Fruit fly (Drosophila melanogaster): ENCODE results near the gene CG13877.
A peak's percentile ranks its signal among the peaks of the same experiment; 100 is the strongest.

Gene CG13877

DNA sequence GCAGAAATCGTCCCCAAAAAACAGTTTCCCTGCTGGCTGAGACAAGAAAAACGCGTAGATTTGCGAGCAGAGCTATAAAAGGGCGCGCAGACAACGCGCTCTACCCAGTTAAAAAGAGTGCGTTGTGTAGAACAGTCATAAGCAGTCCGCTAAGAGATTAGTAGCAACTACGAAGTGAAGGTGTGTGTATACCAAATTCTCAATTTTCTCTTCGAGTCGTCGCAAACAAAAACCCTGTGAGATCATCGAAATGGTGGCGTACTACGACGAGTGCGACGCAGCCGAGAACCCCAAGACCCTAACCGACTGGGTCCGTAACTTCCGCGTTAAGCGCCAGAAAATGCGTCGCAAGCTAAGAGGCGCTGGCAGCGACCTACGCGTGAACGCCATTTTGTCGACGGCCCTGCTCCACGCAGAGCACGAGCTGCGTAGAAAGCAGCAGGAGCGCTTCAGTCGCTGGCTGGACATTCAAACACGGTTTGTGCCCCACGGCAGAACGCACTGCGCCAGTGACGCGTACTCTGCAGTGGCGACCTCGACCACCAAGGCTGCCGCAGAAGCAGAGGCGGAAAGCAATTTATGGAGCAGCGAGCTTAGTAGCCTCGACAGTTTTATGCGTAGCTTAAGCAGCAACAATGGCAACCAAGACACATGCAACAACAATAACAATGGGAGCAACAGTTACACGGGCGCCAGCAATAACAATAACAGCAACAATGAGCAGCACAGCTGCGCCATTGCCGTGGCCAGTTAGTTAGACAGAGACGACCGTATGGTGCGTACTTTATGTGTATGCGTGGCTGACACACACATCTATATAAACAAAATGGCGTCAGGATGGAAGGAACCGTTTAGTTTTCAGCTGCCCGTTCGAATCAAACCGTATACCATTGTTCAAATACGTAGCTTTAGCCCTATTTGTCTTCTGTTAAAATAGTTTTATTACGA is 6.4 kb downstream of the CG13877 start (continued):
- no peak for TF ChIP-seq hbn (GFP tag; IDR thresholded peaks at IDR 0.05; ENCODE audit: partially characterized antibody)
- peak; percentile 52 for TF ChIP-seq gcm (GFP tag; optimal IDR thresholded peaks at IDR 0.05)
- peak; percentile 84 for TF ChIP-seq kni (GFP tag; optimal IDR thresholded peaks at IDR 0.05)
- TF ChIP-seq CG10147 (GFP tag; optimal IDR thresholded peaks at IDR 0.05) = no peak
- TF ChIP-seq CG10543 (GFP tag; optimal IDR thresholded peaks at IDR 0.05) = peak; percentile 90
- peak; percentile 1 for TF ChIP-seq Atf3 (GFP tag; optimal IDR thresholded peaks at IDR 0.05)
- peak; percentile 60 for TF ChIP-seq her (GFP tag; optimal IDR thresholded peaks at IDR 0.05)
- TF ChIP-seq ewg (GFP tag; optimal IDR thresholded peaks at IDR 0.05) = peak; percentile 76
- no peak for TF ChIP-seq disco-r (GFP tag; optimal IDR thresholded peaks at IDR 0.05)
- TF ChIP-seq CG13424 (tag; optimal IDR thresholded peaks at IDR 0.05) = no peak
- TF ChIP-seq Deaf1 (tag; optimal IDR thresholded peaks at IDR 0.05) = peak; percentile 40
- no peak for TF ChIP-seq pita (GFP tag; optimal IDR thresholded peaks at IDR 0.05)
- TF ChIP-seq CG18599 (GFP tag; optimal IDR thresholded peaks at IDR 0.05) = peak; percentile 28
- TF ChIP-seq CG10321 (GFP tag; IDR thresholded peaks at IDR 0.05) = peak; percentile 96
- TF ChIP-seq CrebB (tag; optimal IDR thresholded peaks at IDR 0.05) = peak; percentile 1
- TF ChIP-seq abd-A (tag; optimal IDR thresholded peaks at IDR 0.05) = peak; percentile 82
- TF ChIP-seq h (optimal IDR thresholded peaks at IDR 0.05) = no peak
- TF ChIP-seq Pdp1 (GFP tag; optimal IDR thresholded peaks at IDR 0.05) = peak in 1 of 2 experiments; percentile 18
- peak; percentile 41 for TF ChIP-seq Rfx (GFP tag; IDR thresholded peaks at IDR 0.05)
- TF ChIP-seq CG18262 (tag; optimal IDR thresholded peaks at IDR 0.05) = no peak
- peak; percentile 2 for TF ChIP-seq CG33213 (GFP tag; optimal IDR thresholded peaks at IDR 0.05)
- peak; percentile 14 for TF ChIP-seq nmo (GFP tag; optimal IDR thresholded peaks at IDR 0.05)
- peak; percentile 76 for TF ChIP-seq CG34422 (GFP tag; IDR thresholded peaks at IDR 0.05)
- TF ChIP-seq HLHmδ (GFP tag; optimal IDR thresholded peaks at IDR 0.05) = peak; percentile 74
- peak; percentile 63; the same call in 1 of the 2 replicates for TF ChIP-seq cas (GFP tag; IDR thresholded peaks at IDR 0.05)
- TF ChIP-seq sim (GFP tag; IDR thresholded peaks at IDR 0.05) = peak; percentile 51; the same call in 1 of the 2 replicates
- TF ChIP-seq CG4730 (GFP tag; IDR thresholded peaks at IDR 0.05) = no peak
- peak; percentile 14 for TF ChIP-seq tup (GFP tag; optimal IDR thresholded peaks at IDR 0.05)
- peak; percentile 47 for TF ChIP-seq CG3838 (GFP tag; optimal IDR thresholded peaks at IDR 0.05)
- TF ChIP-seq corto (GFP tag; optimal IDR thresholded peaks at IDR 0.05) = no peak
- peak; percentile 17 for TF ChIP-seq CG4328 (GFP tag; optimal IDR thresholded peaks at IDR 0.05)
- peak; percentile 80 for TF ChIP-seq CG4360 (GFP tag; IDR thresholded peaks at IDR 0.05)
- TF ChIP-seq CG1832 (GFP tag; optimal IDR thresholded peaks at IDR 0.05) = peak; percentile 52
- TF ChIP-seq Sox102F (GFP tag; optimal IDR thresholded peaks at IDR 0.05) = no peak
- peak; percentile 42 for TF ChIP-seq CG4282 (GFP tag; optimal IDR thresholded peaks at IDR 0.05)
- peak; percentile 46; the same call in 1 of the 2 replicates for TF ChIP-seq CG16779 (GFP tag; IDR thresholded peaks at IDR 0.05)
- TF ChIP-seq nom (GFP tag; optimal IDR thresholded peaks at IDR 0.05) = peak; percentile 78
- TF ChIP-seq CG3163 (GFP tag; optimal IDR thresholded peaks at IDR 0.05) = peak; percentile 20
- no peak for TF ChIP-seq Nf-YA (GFP tag; IDR thresholded peaks at IDR 0.05)
- TF ChIP-seq run (tag; optimal IDR thresholded peaks at IDR 0.05) = no peak
- TF ChIP-seq Stat92E (GFP tag; optimal IDR thresholded peaks at IDR 0.05) = peak in 1 of 3 experiments; percentile 10
- TF ChIP-seq HmgZ (tag; optimal IDR thresholded peaks at IDR 0.05) = peak; percentile 2
- TF ChIP-seq ranshi (GFP tag; IDR thresholded peaks at IDR 0.05) = peak; percentile 63
- TF ChIP-seq Lim3 (GFP tag; IDR thresholded peaks at IDR 0.05) = no peak
- peak; percentile 49; the same call in 1 of the 2 replicates for TF ChIP-seq amos (GFP tag; IDR thresholded peaks at IDR 0.05; ENCODE audit: partially characterized antibody)
- TF ChIP-seq CG6813 (GFP tag; optimal IDR thresholded peaks at IDR 0.05) = peak; percentile 40
- TF ChIP-seq CG30431 (GFP tag; optimal IDR thresholded peaks at IDR 0.05) = no peak
